Worm (Caenorhabditis elegans): ENCODE results near the gene Y39B6A.43.

ce11 chrV:18930748-18931147 is 36.9 kb downstream of the Y39B6A.43 start:
- TF ChIP-seq egl-27 (tag; optimal IDR thresholded peaks at IDR 0.05) (no peak), nhr-76 (tag; optimal IDR thresholded peaks at IDR 0.05) (no peak), nhr-42 (GFP tag; IDR thresholded peaks at IDR 0.05) (no peak), aly-2 (tag; optimal IDR thresholded peaks at IDR 0.05) (no peak), mep-1 (tag; optimal IDR thresholded peaks at IDR 0.05) (no peak), vab-7 (GFP tag; IDR thresholded peaks at IDR 0.05) (no peak), arid-1 (GFP tag; conservative IDR thresholded peaks at IDR 0.05) (no peak), unc-62 (GFP tag; optimal IDR thresholded peaks at IDR 0.05 in 1 of 2) (no peak), unc-62 (tag; optimal IDR thresholded peaks at IDR 0.05) (no peak), fos-1 (tag; optimal IDR thresholded peaks at IDR 0.05) (no peak), pha-4 (GFP tag; IDR thresholded peaks at IDR 0.05) (no peak), pha-4 (tag; optimal IDR thresholded peaks at IDR 0.05) (no peak), lin-1 (GFP tag; IDR thresholded peaks at IDR 0.05) (no peak), daf-12 (tag; optimal IDR thresholded peaks at IDR 0.05) (no peak)

All from whole organism, L4 larva.